Worm (Caenorhabditis elegans): Measurements from ENCODE around the gene C17F4.3.

C17F4.3 gene

DNA sequence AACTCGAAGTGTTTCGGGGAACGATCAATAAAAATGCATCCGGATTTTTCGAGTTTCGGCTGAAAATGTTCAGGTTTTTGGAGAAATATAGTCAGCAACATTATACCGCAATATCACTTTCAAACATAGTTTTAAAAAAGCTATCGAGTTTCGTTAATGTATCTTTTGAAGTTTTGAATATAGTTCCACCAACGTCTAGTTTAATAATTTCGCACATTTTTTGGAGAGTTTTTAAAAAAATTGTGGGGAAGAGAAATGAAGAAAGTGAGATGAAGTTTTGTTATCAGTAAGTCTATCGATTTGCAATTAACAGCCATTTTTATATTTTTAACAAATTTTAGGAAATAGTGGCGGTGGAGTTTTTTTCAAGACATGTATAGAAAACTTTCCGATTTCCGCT, 14.5 kb upstream of the C17F4.3 start, which contains the start of gene ZC239.17:
ZC239.17 (minus strand) TSS at position 101 of the 400 bp plus-strand sequence.
- TF ChIP-seq tbx-7 (tag; optimal IDR thresholded peaks at IDR 0.05) (no peak), fkh-6 (tag; optimal IDR thresholded peaks at IDR 0.05) (no peak), ceh-45 (GFP tag; IDR thresholded peaks at IDR 0.05) (no peak), pha-2 (tag; optimal IDR thresholded peaks at IDR 0.05) (no peak), K02D7.2 (tag; optimal IDR thresholded peaks at IDR 0.05) (no peak), T23F11.4 (GFP tag; optimal IDR thresholded peaks at IDR 0.05) (no peak), pat-9 (tag; optimal IDR thresholded peaks at IDR 0.05) (no peak), npax-4 (tag; optimal IDR thresholded peaks at IDR 0.05) (no peak), mec-3 (tag; optimal IDR thresholded peaks at IDR 0.05; ENCODE audit: borderline replicate concordance) (no peak)

DNA sequence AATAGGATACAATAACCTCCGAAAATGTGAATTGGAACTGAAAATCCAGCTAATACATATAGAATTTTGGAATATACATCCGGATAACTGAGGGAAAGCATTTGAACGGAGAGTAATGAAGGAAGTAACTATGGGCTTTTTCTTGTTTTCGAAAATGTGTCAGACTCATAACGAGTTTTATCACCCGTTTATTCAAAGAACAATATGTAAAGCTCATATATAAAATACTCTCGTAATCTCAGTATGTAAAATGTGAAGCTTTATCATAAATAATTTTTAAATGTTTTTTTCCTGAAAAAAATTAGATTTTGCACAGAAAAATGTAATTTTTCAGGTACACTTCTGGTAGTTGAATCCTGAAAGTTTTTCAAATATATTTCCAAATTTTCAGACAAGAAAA, 9.9 kb upstream of the C17F4.3 start, which contains the start of gene srh-297:
srh-297 (minus strand) TSS at position 101 of the 400 bp plus-strand sequence.
- TF ChIP-seq unc-86 (tag; optimal IDR thresholded peaks at IDR 0.05) (no peak), pros-1 (tag; optimal IDR thresholded peaks at IDR 0.05) (no peak), unc-55 (GFP tag; optimal IDR thresholded peaks at IDR 0.05) (no peak), hlh-13 (GFP tag; optimal IDR thresholded peaks at IDR 0.05) (no peak), fax-1 (tag; optimal IDR thresholded peaks at IDR 0.05) (no peak), ceh-14 (tag; optimal IDR thresholded peaks at IDR 0.05) (no peak), ceh-6 (GFP tag; optimal IDR thresholded peaks at IDR 0.05) (no peak), ceh-18 (tag; optimal IDR thresholded peaks at IDR 0.05) (no peak), tbx-2 (tag; optimal IDR thresholded peaks at IDR 0.05) (no peak), ttx-3 (tag; optimal IDR thresholded peaks at IDR 0.05) (no peak), odd-2 (tag; optimal IDR thresholded peaks at IDR 0.05) (no peak), syd-9 (tag; optimal IDR thresholded peaks at IDR 0.05) (no peak), T23F11.4 (GFP tag; optimal IDR thresholded peaks at IDR 0.05) (no peak), ceh-45 (GFP tag; IDR thresholded peaks at IDR 0.05) (no peak)

DNA sequence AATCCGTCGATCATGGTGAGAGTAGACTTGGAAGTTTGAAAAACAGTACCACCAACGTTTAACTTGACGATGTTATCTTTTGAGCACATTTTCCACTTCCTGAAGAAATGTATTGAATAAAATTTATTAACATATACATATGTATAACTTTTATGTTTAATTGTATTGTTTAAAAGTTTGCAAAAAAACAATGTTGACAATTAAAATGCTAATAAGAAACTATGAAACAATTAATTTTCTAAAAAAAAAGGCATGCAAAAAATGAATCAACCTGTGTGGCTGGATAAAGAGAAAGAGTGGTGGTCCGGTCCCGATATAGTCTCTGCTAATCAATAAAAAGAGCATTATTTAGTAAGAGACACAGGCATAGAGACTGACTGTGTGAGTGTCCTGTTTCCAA, 5.6 kb upstream of the C17F4.3 start, which contains the start of gene C17F4.8:
C17F4.8 (minus strand) TSS at position 101 of the 400 bp plus-strand sequence.
- TF ChIP-seq ahr-1 (tag; optimal IDR thresholded peaks at IDR 0.05) (no peak), gmeb-2 (tag; optimal IDR thresholded peaks at IDR 0.05) (no peak), ref-2 (tag; optimal IDR thresholded peaks at IDR 0.05) (no peak), fkh-6 (tag; optimal IDR thresholded peaks at IDR 0.05) (no peak), pax-1 (tag; optimal IDR thresholded peaks at IDR 0.05) (no peak), F13H6.1 (tag; optimal IDR thresholded peaks at IDR 0.05) (no peak), odd-2 (tag; optimal IDR thresholded peaks at IDR 0.05) (no peak), K09A11.1 (tag; optimal IDR thresholded peaks at IDR 0.05; ENCODE audit: insufficient read depth) (no peak), madf-2 (tag; optimal IDR thresholded peaks at IDR 0.05) (no peak), hlh-15 (tag; optimal IDR thresholded peaks at IDR 0.05) (no peak), ceh-19 (GFP tag; optimal IDR thresholded peaks at IDR 0.05) (no peak), rnt-1 (tag; optimal IDR thresholded peaks at IDR 0.05) (no peak), ceh-45 (GFP tag; IDR thresholded peaks at IDR 0.05) (no peak), sdc-2 (tag; optimal IDR thresholded peaks at IDR 0.05) (no peak), Y22D7AL.16 (tag; optimal IDR thresholded peaks at IDR 0.05) (no peak), nfya-1 (tag; optimal IDR thresholded peaks at IDR 0.05) (no peak), pag-3 (tag; optimal IDR thresholded peaks at IDR 0.05; ENCODE audit: borderline replicate concordance) (no peak)

DNA sequence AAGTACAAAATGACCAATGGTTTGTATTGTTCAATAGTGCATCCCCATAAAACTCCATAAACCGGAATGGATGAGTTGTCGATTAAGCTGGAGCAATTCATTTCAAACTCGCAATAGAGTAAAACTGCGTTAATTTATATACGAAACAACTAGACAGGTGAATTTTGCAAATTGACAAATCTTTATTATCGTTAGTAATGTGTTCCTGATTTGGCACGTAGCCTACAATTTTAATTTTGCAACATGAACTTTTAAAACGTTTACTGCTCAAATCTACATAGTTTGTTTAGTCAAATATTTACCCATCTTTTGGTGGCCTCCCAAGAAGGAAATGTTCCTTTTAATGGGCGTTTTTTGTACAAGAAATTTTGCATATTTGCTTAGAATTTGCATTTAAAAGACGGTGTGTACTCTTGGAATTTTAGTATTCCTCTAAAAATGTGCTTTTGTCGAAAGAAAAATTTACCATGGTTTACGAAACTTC, 3.2 kb upstream of the C17F4.3 start, which contains the start of the genes srz-67 and C17F4.11:
srz-67 (minus strand) TSS at position 101 of the 484 bp plus-strand sequence.
C17F4.11 (plus strand) TSS at position 434 of the 484 bp plus-strand sequence.
- TF ChIP-seq ceh-30 (tag; optimal IDR thresholded peaks at IDR 0.05): no peak
- no peak for TF ChIP-seq sox-4 (tag; optimal IDR thresholded peaks at IDR 0.05)
- no peak for TF ChIP-seq ceh-14 (tag; optimal IDR thresholded peaks at IDR 0.05)
- TF ChIP-seq pros-1 (tag; optimal IDR thresholded peaks at IDR 0.05): no peak
- no peak for TF ChIP-seq ets-4 (tag; optimal IDR thresholded peaks at IDR 0.05)
- TF ChIP-seq rnt-1 (tag; optimal IDR thresholded peaks at IDR 0.05): no peak
- no peak for TF ChIP-seq ceh-31 (tag; optimal IDR thresholded peaks at IDR 0.05)
- no peak for TF ChIP-seq ceh-45 (GFP tag; IDR thresholded peaks at IDR 0.05)
- TF ChIP-seq hlh-8 (tag; optimal IDR thresholded peaks at IDR 0.05): no peak
- TF ChIP-seq eyg-1 (tag; optimal IDR thresholded peaks at IDR 0.05): no peak
- TF ChIP-seq elt-4 (tag; optimal IDR thresholded peaks at IDR 0.05): no peak
- no peak for TF ChIP-seq npax-4 (tag; optimal IDR thresholded peaks at IDR 0.05)
- TF ChIP-seq che-1 (tag; optimal IDR thresholded peaks at IDR 0.05): no peak
- no peak for TF ChIP-seq fkh-6 (tag; optimal IDR thresholded peaks at IDR 0.05)
- TF ChIP-seq nhr-11 (tag; optimal IDR thresholded peaks at IDR 0.05): no peak
- TF ChIP-seq sdc-2 (tag; optimal IDR thresholded peaks at IDR 0.05): no peak
- TF ChIP-seq T23F11.4 (GFP tag; optimal IDR thresholded peaks at IDR 0.05): no peak
- TF ChIP-seq hlh-6 (tag; optimal IDR thresholded peaks at IDR 0.05): no peak
- no peak for TF ChIP-seq C08G9.2 (tag; optimal IDR thresholded peaks at IDR 0.05)
